Worm (Caenorhabditis elegans) whole organism, early embryonic: Measurements from ENCODE around the gene lgc-4.

Experiments
- B0310.2 ChIP-seq: sonication (generic microtip); optimal IDR thresholded peaks from 2 replicates; lab custom pipeline; 2016; ENCODE audit warnings: mild to moderate bottlenecking, missing genetic modification characterization, missing compliant biosample characterization
- ama-1 ChIP-seq: fragments of 150-350 bp; optimal IDR thresholded peaks from 2 replicates; lab custom pipeline; 2014
- ceh-13 ChIP-seq: fragments of 200-800 bp; sonication (Bioruptor generic); optimal IDR thresholded peaks from 2 replicates; lab custom pipeline; 2018; ENCODE audit warnings: mild to moderate bottlenecking, missing genetic modification characterization, missing compliant biosample characterization
- ceh-36 ChIP-seq: sonication (generic microtip); optimal IDR thresholded peaks from 2 replicates; lab custom pipeline; 2016; ENCODE audit warnings: missing genetic modification characterization, inconsistent platforms, missing compliant biosample characterization
- flt-1 ChIP-seq: fragments of 200-800 bp; sonication (Bioruptor generic); IDR thresholded peaks from 2 replicates; pipeline ENCODE4 v1.3.6; 2022; ENCODE audit warnings: missing genetic modification characterization, missing compliant biosample characterization
- hmg-4 ChIP-seq: fragments of 200-800 bp; sonication (Bioruptor generic); optimal IDR thresholded peaks from 2 replicates; lab custom pipeline; 2018; ENCODE audit warnings: mild to moderate bottlenecking, missing genetic modification characterization, missing compliant biosample characterization
- hnd-1 ChIP-seq: sonication (generic microtip); optimal IDR thresholded peaks from 2 replicates; lab custom pipeline; 2016; ENCODE audit warnings: missing genetic modification characterization, missing compliant biosample characterization
- scrt-1 ChIP-seq: fragments of 200-800 bp; sonication (Bioruptor generic); IDR thresholded peaks from 2 replicates; pipeline ENCODE4 v1.3.6; 2022; ENCODE audit warnings: missing genetic modification characterization, missing compliant biosample characterization
- sea-1 ChIP-seq: fragments of 200-800 bp; sonication (Bioruptor generic); conservative IDR thresholded peaks from 2 replicates; pipeline ENCODE4 v1.3.6; 2022; ENCODE audit warnings: missing genetic modification characterization, missing compliant biosample characterization
- tbx-11 ChIP-seq: fragments of 200-800 bp; sonication (Bioruptor generic); IDR thresholded peaks from 2 replicates; pipeline ENCODE4 v1.3.6; 2022; ENCODE audit warnings: missing genetic modification characterization, missing compliant biosample characterization

- no peak for TF ChIP-seq scrt-1 (GFP tag; lab: Robert Waterston, UW)
- no peak for TF ChIP-seq tbx-11 (GFP tag; lab: Robert Waterston, UW)
- no peak for TF ChIP-seq hnd-1 (tag; lab: Kevin White, UChicago)
- peak; percentile 39 for TF ChIP-seq B0310.2
- TF ChIP-seq flt-1 (GFP tag; lab: Robert Waterston, UW) = no peak
- TF ChIP-seq ama-1 = no peak
- no peak for TF ChIP-seq ceh-36 (tag; lab: Kevin White, UChicago)
- TF ChIP-seq ceh-13 (GFP tag; lab: Kevin White, UChicago) = peak; percentile 28
- peak; percentile 89 for TF ChIP-seq hmg-4 (GFP tag; lab: Kevin White, UChicago)
- TF ChIP-seq sea-1 (GFP tag; lab: Robert Waterston, UW) = 0 out of 2 replicates have a peak, but pooled peaks have one; percentile 13
Measured at ce11 chrX:9225273-9225672, 16.8 kb downstream of the lgc-4 start.
